Worm (Caenorhabditis elegans): ENCODE measurements around the gene C30A5.10.

ce11 chrIII:8163283-8163682 is 46.4 kb downstream of the C30A5.10 start, which contains the start of gene bath-42:
- TF ChIP-seq lin-35 (GFP tag; optimal IDR thresholded peaks at IDR 0.05) (no peak), rpc-1 (optimal IDR thresholded peaks at IDR 0.05) (no peak), rpc-1 (tag; optimal IDR thresholded peaks at IDR 0.05) (no peak), mel-28 (tag; optimal IDR thresholded peaks at IDR 0.05; ENCODE audit: borderline replicate concordance) (no peak), lin-54 (GFP tag; optimal IDR thresholded peaks at IDR 0.05) (no peak), xnd-1 (tag; optimal IDR thresholded peaks at IDR 0.05) (no peak), snpc-4 (GFP tag; optimal IDR thresholded peaks at IDR 0.05) (no peak), snpc-4 (tag; optimal IDR thresholded peaks at IDR 0.05) (no peak), F39B2.1 (GFP tag; IDR thresholded peaks at IDR 0.05) (no peak), F57C9.4 (tag; optimal IDR thresholded peaks at IDR 0.05) (no peak), nhr-80 (tag; optimal IDR thresholded peaks at IDR 0.05) (no peak), rec-8 (tag; optimal IDR thresholded peaks at IDR 0.05) (no peak), F52B5.7 (tag; optimal IDR thresholded peaks at IDR 0.05) (no peak), rcor-1 (GFP tag; IDR thresholded peaks at IDR 0.05) (no peak)

Measured in whole organism, young adult.